Fruit fly (Drosophila melanogaster) whole organism, adult: ENCODE results near the gene Mo25.

Source experiments
- CG11617 ChIP-seq: fragments of 200-800 bp; sonication (Bioruptor generic); optimal IDR thresholded peaks from 2 replicates; lab custom pipeline; 2017; ENCODE audit warnings: mild to moderate bottlenecking, missing biosample characterization, missing genetic modification reagents, missing genetic modification characterization
- CG12768 ChIP-seq: fragments of 200-800 bp; sonication (Bioruptor generic); optimal IDR thresholded peaks from 2 replicates; lab custom pipeline; 2017; ENCODE audit warnings: missing biosample characterization, missing genetic modification characterization, mild to moderate bottlenecking, moderate library complexity, missing genetic modification reagents
- CG14711 ChIP-seq: fragments of 200-800 bp; sonication (Bioruptor generic); optimal IDR thresholded peaks from 2 replicates; lab custom pipeline; 2018; ENCODE audit warnings: missing biosample characterization, mild to moderate bottlenecking, missing genetic modification characterization, moderate library complexity
- CG1620 ChIP-seq: fragments of 200-800 bp; sonication (Bioruptor generic); optimal IDR thresholded peaks from 2 replicates; lab custom pipeline; 2016; ENCODE audit warnings: missing biosample characterization, missing genetic modification characterization
- CG33017 ChIP-seq: fragments of 200-800 bp; sonication (Bioruptor generic); optimal IDR thresholded peaks from 2 replicates; lab custom pipeline; 2018; ENCODE audit warnings: missing biosample characterization, mild to moderate bottlenecking, missing genetic modification characterization, moderate library complexity
- CG5204 ChIP-seq: fragments of 200-800 bp; sonication (Bioruptor generic); optimal IDR thresholded peaks from 2 replicates; lab custom pipeline; 2016; ENCODE audit warnings: missing biosample characterization, missing genetic modification characterization
- CG7045 ChIP-seq: fragments of 200-800 bp; sonication (Bioruptor generic); optimal IDR thresholded peaks from 2 replicates; lab custom pipeline; 2017; ENCODE audit warnings: missing biosample characterization, mild to moderate bottlenecking, missing genetic modification characterization
- CG7101 ChIP-seq: fragments of 200-800 bp; sonication (Bioruptor generic); optimal IDR thresholded peaks from 2 replicates; lab custom pipeline; 2018; ENCODE audit warnings: missing biosample characterization, mild to moderate bottlenecking, missing genetic modification characterization, moderate library complexity
- Clk ChIP-seq: fragments of 200-800 bp; sonication (Bioruptor generic); optimal IDR thresholded peaks from 2 replicates; lab custom pipeline; 2017; ENCODE audit warnings: missing biosample characterization, missing genetic modification characterization
- Crg-1 ChIP-seq: fragments of 200-800 bp; sonication (Bioruptor generic); optimal IDR thresholded peaks from 2 replicates; lab custom pipeline; 2016; ENCODE audit warnings: missing biosample characterization, missing genetic modification characterization
- Hr96 ChIP-seq: fragments of 200-800 bp; sonication (Bioruptor generic); optimal IDR thresholded peaks from 2 replicates; lab custom pipeline; 2016; ENCODE audit warnings: missing biosample characterization, missing genetic modification characterization
- Mnt ChIP-seq: fragments of 200-800 bp; sonication (Bioruptor generic); optimal IDR thresholded peaks from 2 replicates; lab custom pipeline; 2016; ENCODE audit warnings: missing biosample characterization, mild to moderate bottlenecking, missing genetic modification characterization
- bab1 ChIP-seq: fragments of 200-800 bp; sonication (Bioruptor generic); optimal IDR thresholded peaks from 3 replicates; lab custom pipeline; 2019; ENCODE audit warnings: missing biosample characterization, mild to moderate bottlenecking, missing genetic modification characterization, moderate library complexity
- cic ChIP-seq: fragments of 200-800 bp; sonication (Bioruptor generic); optimal IDR thresholded peaks from 2 replicates; lab custom pipeline; 2017; ENCODE audit warnings: missing biosample characterization, mild to moderate bottlenecking, missing genetic modification characterization, moderate library complexity
- cnc ChIP-seq, 2 experiments: fragments of >200 bp; optimal IDR thresholded peaks; 2 replicates each; lab custom pipeline; 2017
- kay ChIP-seq: fragments of 200-800 bp; sonication (Bioruptor generic); peaks from one replicate; lab custom pipeline; 2016; ENCODE audit warnings: missing biosample characterization, missing genetic modification characterization, borderline replicate concordance
- ovo ChIP-seq: fragments of 200-800 bp; sonication (Bioruptor generic); optimal IDR thresholded peaks from 2 replicates; lab custom pipeline; 2016; ENCODE audit warnings: missing biosample characterization, missing genetic modification characterization
- pad ChIP-seq: fragments of 200-800 bp; sonication (Bioruptor generic); optimal IDR thresholded peaks from 3 replicates; lab custom pipeline; 2017; ENCODE audit warnings: missing biosample characterization, missing genetic modification characterization, mild to moderate bottlenecking, moderate library complexity, missing genetic modification reagents
- tj ChIP-seq: fragments of 200-800 bp; sonication (Bioruptor generic); optimal IDR thresholded peaks from 3 replicates; lab custom pipeline; 2017; ENCODE audit warnings: missing biosample characterization, mild to moderate bottlenecking, missing genetic modification characterization, moderate library complexity
- toe ChIP-seq: fragments of 200-800 bp; sonication (Bioruptor generic); optimal IDR thresholded peaks from 2 replicates; lab custom pipeline; 2016; ENCODE audit warnings: missing biosample characterization, missing genetic modification characterization

Mo25 gene

dm6 chr3L:16594922-16595518 lies 20.3 kb downstream of the Mo25 start, which contains the start of the genes spd-2 and Apl:
Gene spd-2, minus strand, starts transcription at chr3L:16595014.
Gene Apl, plus strand, starts transcription at chr3L:16595181.
- TF ChIP-seq CG1620 (GFP tag; lab: Kevin White, UChicago) (no peak), kay (GFP tag; lab: Kevin White, UChicago) (no peak), tj (no peak), CG11617 (no peak), CG7101 (no peak), CG12768 (GFP tag; lab: Kevin White, UChicago) (no peak), CG14711 (tag; lab: Kevin White, UChicago) (no peak), ovo (no peak), bab1 (GFP tag; lab: Kevin White, UChicago) (no peak)

dm6 chr3L:16590860-16591259 lies 24.4 kb downstream of the Mo25 start, which contains the start of gene tra:
Gene tra, minus strand, starts transcription at chr3L:16591050.
- TF ChIP-seq ovo (no peak), Mnt (GFP tag; lab: Kevin White, UChicago) (no peak), CG33017 (tag; lab: Kevin White, UChicago) (no peak)

dm6 chr3L:16587994-16588622 lies 27.2 kb downstream of the Mo25 start:
- TF ChIP-seq Clk (peak; percentile 20), Crg-1 (GFP tag; lab: Kevin White, UChicago) (peak; percentile 70), cnc (optimal IDR thresholded peaks at IDR 0.05; lab: Kevin White, UChicago) (no peak), toe (GFP tag; lab: Kevin White, UChicago) (no peak), cic (GFP tag; lab: Kevin White, UChicago) (peak; percentile 35), CG5204 (GFP tag; lab: Kevin White, UChicago) (no peak), CG33017 (tag; lab: Kevin White, UChicago) (peak; percentile 70), CG11617 (peak; percentile 64), CG1620 (GFP tag; lab: Kevin White, UChicago) (peak; percentile 71), bab1 (GFP tag; lab: Kevin White, UChicago) (peak; percentile 33), CG7101 (peak; percentile 75), tj (peak; percentile 49), Hr96 (GFP tag; lab: Kevin White, UChicago) (no peak), ovo (peak; percentile 65), CG12768 (GFP tag; lab: Kevin White, UChicago) (peak; percentile 35), kay (GFP tag; lab: Kevin White, UChicago) (no peak), CG14711 (tag; lab: Kevin White, UChicago) (peak; percentile 70), Mnt (GFP tag; lab: Kevin White, UChicago) (peak; percentile 77), pad (GFP tag; lab: Kevin White, UChicago) (peak; percentile 55), CG7045 (GFP tag; lab: Kevin White, UChicago) (peak; percentile 34)

- TF ChIP-seq Crg-1 (GFP tag; lab: Kevin White, UChicago) (no peak), CG7045 (GFP tag; lab: Kevin White, UChicago) (no peak), CG5204 (GFP tag; lab: Kevin White, UChicago) (no peak), tj (peak; percentile 17), CG7101 (peak; percentile 9), toe (GFP tag; lab: Kevin White, UChicago) (no peak), CG12768 (GFP tag; lab: Kevin White, UChicago) (no peak), Mnt (GFP tag; lab: Kevin White, UChicago) (peak; percentile 25), CG14711 (tag; lab: Kevin White, UChicago) (no peak), ovo (no peak), CG33017 (tag; lab: Kevin White, UChicago) (no peak), bab1 (GFP tag; lab: Kevin White, UChicago) (peak; percentile 36), Clk (no peak), CG11617 (no peak), pad (GFP tag; lab: Kevin White, UChicago) (no peak), CG1620 (GFP tag; lab: Kevin White, UChicago) (no peak), cic (GFP tag; lab: Kevin White, UChicago) (peak; percentile 32), Hr96 (GFP tag; lab: Kevin White, UChicago) (no peak), kay (GFP tag; lab: Kevin White, UChicago) (no peak), cnc (optimal IDR thresholded peaks at IDR 0.05; lab: Kevin White, UChicago) (no peak)
Measured at dm6 chr3L:16586989-16587388, 28.3 kb downstream of the Mo25 start, which contains the start of the genes Syx8 and CG32163. Gene Syx8, minus strand, starts transcription at chr3L:16587057. Gene CG32163, plus strand, starts transcription at chr3L:16587157.

dm6 chr3L:16584074-16584578 lies 31.1 kb downstream of the Mo25 start, which contains the start of gene UQCR-C2:
Gene UQCR-C2, plus strand, starts transcription at chr3L:16584124.
- no peak for TF ChIP-seq CG12768 (GFP tag; lab: Kevin White, UChicago)
- TF ChIP-seq CG14711 (tag; lab: Kevin White, UChicago), result peak; percentile 30
- TF ChIP-seq CG33017 (tag; lab: Kevin White, UChicago), result peak; percentile 5
- TF ChIP-seq bab1 (GFP tag; lab: Kevin White, UChicago), result peak; percentile 76
- no peak for TF ChIP-seq kay (GFP tag; lab: Kevin White, UChicago)
- TF ChIP-seq CG5204 (GFP tag; lab: Kevin White, UChicago), result no peak
- TF ChIP-seq toe (GFP tag; lab: Kevin White, UChicago), result no peak
- no peak for TF ChIP-seq cnc (optimal IDR thresholded peaks at IDR 0.05; lab: Kevin White, UChicago)
- no peak for TF ChIP-seq Hr96 (GFP tag; lab: Kevin White, UChicago)
- TF ChIP-seq CG1620 (GFP tag; lab: Kevin White, UChicago), result peak; percentile 68
- TF ChIP-seq Clk, result no peak
- TF ChIP-seq pad (GFP tag; lab: Kevin White, UChicago), result no peak
- TF ChIP-seq cic (GFP tag; lab: Kevin White, UChicago), result peak; percentile 47
- no peak for TF ChIP-seq CG7045 (GFP tag; lab: Kevin White, UChicago)
- TF ChIP-seq Crg-1 (GFP tag; lab: Kevin White, UChicago), result peak; percentile 29
- TF ChIP-seq tj, result peak; percentile 54
- TF ChIP-seq CG11617, result peak; percentile 48
- TF ChIP-seq Mnt (GFP tag; lab: Kevin White, UChicago), result peak; percentile 70
- TF ChIP-seq ovo, result no peak
- TF ChIP-seq CG7101, result peak; percentile 54
